Fruit fly (Drosophila melanogaster) whole organism, embryonic: Measurements from ENCODE around the gene CG7739.

Experiments
- ATbp ChIP-seq: fragments of 200-800 bp; sonication (Bioruptor generic); optimal IDR thresholded peaks from 2 replicates; lab custom pipeline; 2017; ENCODE audit warnings: missing biosample characterization, mild to moderate bottlenecking, missing genetic modification characterization, missing genetic modification reagents
- Atf3 ChIP-seq: fragments of 200-800 bp; sonication (Bioruptor generic); optimal IDR thresholded peaks from 3 replicates; lab custom pipeline; 2016; ENCODE audit warnings: missing biosample characterization, missing genetic modification characterization
- Awh ChIP-seq: fragments of 200-800 bp; sonication (Bioruptor generic); IDR thresholded peaks from 2 replicates; pipeline ENCODE4, ENCODE4 v1.3.6; 2022; ENCODE audit warnings: missing biosample characterization, missing genetic modification characterization
- B-H2 ChIP-seq: fragments of 200-800 bp; sonication (Bioruptor generic); optimal IDR thresholded peaks from 2 replicates; lab custom pipeline; 2018; ENCODE audit warnings: missing biosample characterization, mild to moderate bottlenecking, missing genetic modification characterization
- BtbVII ChIP-seq: fragments of 200-800 bp; sonication (Bioruptor generic); optimal IDR thresholded peaks from 3 replicates; lab custom pipeline; 2017; ENCODE audit warnings: missing biosample characterization, mild to moderate bottlenecking, missing genetic modification characterization
- Bteb2 ChIP-seq: fragments of 200-800 bp; sonication (Bioruptor generic); optimal IDR thresholded peaks from 2 replicates; lab custom pipeline; 2016; ENCODE audit warnings: missing biosample characterization, missing genetic modification characterization
- CG11247 ChIP-seq: fragments of 200-800 bp; sonication (Bioruptor generic); IDR thresholded peaks from 2 replicates; pipeline ENCODE4 v1.3.6; 2022; ENCODE audit warnings: missing biosample characterization, missing genetic modification characterization
- CG11456 ChIP-seq: fragments of 200-800 bp; sonication (Bioruptor generic); IDR thresholded peaks from 3 replicates; pipeline ENCODE4 v1.3.6; 2022; ENCODE audit warnings: missing biosample characterization, missing genetic modification characterization
- CG1233 ChIP-seq: fragments of 200-800 bp; sonication (Bioruptor generic); optimal IDR thresholded peaks from 4 replicates; lab custom pipeline; 2018; ENCODE audit warnings: missing biosample characterization, mild to moderate bottlenecking, missing genetic modification characterization
- CG13296 ChIP-seq: fragments of 200-800 bp; sonication (Bioruptor generic); optimal IDR thresholded peaks from 3 replicates; lab custom pipeline; 2018; ENCODE audit warnings: missing biosample characterization, mild to moderate bottlenecking, missing genetic modification characterization
- CG13424 ChIP-seq: fragments of 200-800 bp; sonication (Bioruptor generic); optimal IDR thresholded peaks from 2 replicates; lab custom pipeline; 2019; ENCODE audit warnings: missing biosample characterization, mild to moderate bottlenecking, missing genetic modification characterization, moderate library complexity
- CG13775 ChIP-seq: fragments of 200-800 bp; sonication (Bioruptor generic); optimal IDR thresholded peaks from 3 replicates; lab custom pipeline; 2017; ENCODE audit warnings: missing biosample characterization, mild to moderate bottlenecking, missing genetic modification characterization
- CG15479 ChIP-seq: fragments of 200-800 bp; sonication (Bioruptor generic); optimal IDR thresholded peaks from 3 replicates; lab custom pipeline; 2019; ENCODE audit warnings: missing biosample characterization, mild to moderate bottlenecking, missing genetic modification characterization, moderate library complexity
- CG15601 ChIP-seq: fragments of 200-800 bp; sonication (Bioruptor generic); optimal IDR thresholded peaks from 3 replicates; lab custom pipeline; 2019; ENCODE audit warnings: missing biosample characterization, mild to moderate bottlenecking, missing genetic modification characterization, moderate library complexity
- CG31365 ChIP-seq: fragments of 200-800 bp; sonication (Bioruptor generic); optimal IDR thresholded peaks from 2 replicates; lab custom pipeline; 2018; ENCODE audit warnings: missing biosample characterization, mild to moderate bottlenecking, missing genetic modification characterization
- CG4617 ChIP-seq: fragments of 200-800 bp; sonication (Bioruptor generic); optimal IDR thresholded peaks from 3 replicates; lab custom pipeline; 2016; ENCODE audit warnings: missing biosample characterization, missing genetic modification characterization, borderline replicate concordance
- CG6813 ChIP-seq: fragments of 200-800 bp; sonication (Bioruptor generic); optimal IDR thresholded peaks from 2 replicates; lab custom pipeline; 2017; ENCODE audit warnings: missing biosample characterization, missing genetic modification characterization, mild to moderate bottlenecking, moderate library complexity, missing genetic modification reagents
- CG7357 ChIP-seq: fragments of 200-800 bp; sonication (Bioruptor generic); IDR thresholded peaks from 3 replicates; pipeline ENCODE4 v1.3.6; 2022; ENCODE audit warnings: missing biosample characterization, missing genetic modification characterization
- CG7786 ChIP-seq: fragments of 200-800 bp; sonication (Bioruptor generic); optimal IDR thresholded peaks from 2 replicates; lab custom pipeline; 2016; ENCODE audit warnings: missing biosample characterization, missing genetic modification characterization
- CG7839 ChIP-seq: fragments of 200-800 bp; sonication (Bioruptor generic); optimal IDR thresholded peaks from 3 replicates; lab custom pipeline; 2018; ENCODE audit warnings: missing biosample characterization, mild to moderate bottlenecking, missing genetic modification characterization, moderate library complexity
- CG8765 ChIP-seq: fragments of 200-800 bp; sonication (Bioruptor generic); IDR thresholded peaks from 2 replicates; pipeline ENCODE4 v1.3.6; 2022; ENCODE audit warnings: missing biosample characterization, missing genetic modification characterization
- CTCF ChIP-seq: fragments of 200-800 bp; sonication (Bioruptor generic); optimal IDR thresholded peaks from 2 replicates; lab custom pipeline; 2017; ENCODE audit warnings: missing biosample characterization, mild to moderate bottlenecking, missing genetic modification characterization, moderate library complexity
- MESR4 ChIP-seq: fragments of 200-800 bp; sonication (Bioruptor generic); optimal IDR thresholded peaks from 2 replicates; lab custom pipeline; 2018; ENCODE audit warnings: missing biosample characterization, mild to moderate bottlenecking, missing genetic modification characterization, moderate library complexity
- Opbp ChIP-seq: fragments of 200-800 bp; sonication (Bioruptor generic); IDR thresholded peaks from 3 replicates; pipeline ENCODE4 v1.3.6; 2022; ENCODE audit warnings: missing biosample characterization, missing genetic modification characterization; ENCODE audit not compliant: partially characterized antibody
- Rfx ChIP-seq: fragments of 200-800 bp; sonication (Bioruptor generic); IDR thresholded peaks from 2 replicates; pipeline ENCODE4 v1.3.6; 2022; ENCODE audit warnings: missing biosample characterization, missing genetic modification characterization
- Tbp ChIP-seq: fragments of >200 bp; optimal IDR thresholded peaks from 2 replicates; lab custom pipeline; 2018; ENCODE audit warnings: missing biosample characterization, missing genetic modification characterization
- Trl ChIP-seq, 3 experiments: fragments of >200 bp in 2 of 3; fragments of 200-800 bp in 1 of 3; sonication (Bioruptor generic) in 1 of 3; optimal IDR thresholded peaks; 2 replicates in 1 of 3; 3 replicates in 2 of 3; lab custom pipeline; 2016 to 2017; ENCODE audit warnings: missing biosample characterization in 1 of 3, missing genetic modification characterization in 1 of 3
- Usf ChIP-seq: fragments of 200-800 bp; sonication (Bioruptor generic); optimal IDR thresholded peaks from 2 replicates; lab custom pipeline; 2017; ENCODE audit warnings: missing genotype, missing biosample characterization, missing genetic modification characterization
- Vsx1 ChIP-seq: fragments of 200-800 bp; sonication (Bioruptor generic); optimal IDR thresholded peaks from 2 replicates; lab custom pipeline; 2017; ENCODE audit warnings: missing biosample characterization, mild to moderate bottlenecking, missing genetic modification characterization, missing genetic modification reagents
- YL-1 ChIP-seq: fragments of 200-800 bp; sonication (Bioruptor generic); optimal IDR thresholded peaks from 3 replicates; lab custom pipeline; 2017; ENCODE audit warnings: missing biosample characterization, mild to moderate bottlenecking, missing genetic modification characterization
- ap ChIP-seq: fragments of 200-800 bp; sonication (Bioruptor generic); IDR thresholded peaks from 2 replicates; pipeline ENCODE4 v1.3.6; 2022; ENCODE audit warnings: missing biosample characterization, missing genetic modification characterization
- bbx ChIP-seq: fragments of 200-800 bp; sonication (Bioruptor generic); IDR thresholded peaks from 2 replicates; pipeline ENCODE4 v1.3.6; 2022; ENCODE audit warnings: missing biosample characterization, missing genetic modification characterization; ENCODE audit not compliant: partially characterized antibody
- bowl ChIP-seq: fragments of 200-800 bp; sonication (Bioruptor generic); IDR thresholded peaks from 2 replicates; pipeline ENCODE4 v1.3.6; 2022; ENCODE audit warnings: missing biosample characterization, missing genetic modification characterization
- chn ChIP-seq: fragments of 200-800 bp; sonication (Bioruptor generic); optimal IDR thresholded peaks from 2 replicates; lab custom pipeline; 2016; ENCODE audit warnings: missing biosample characterization, missing genetic modification characterization
- cwo ChIP-seq: fragments of 200-800 bp; sonication (Bioruptor generic); optimal IDR thresholded peaks from 3 replicates; lab custom pipeline; 2017; ENCODE audit warnings: missing biosample characterization, missing genetic modification characterization, mild to moderate bottlenecking, moderate library complexity, missing genetic modification reagents
- dpn ChIP-seq, 2 experiments: fragments of 200-800 bp; sonication (Bioruptor generic); optimal IDR thresholded peaks; 3 replicates each; lab custom pipeline; 2016; ENCODE audit warnings: missing biosample characterization in 2 of 2, missing genetic modification characterization in 2 of 2
- eyg ChIP-seq: fragments of 200-800 bp; sonication (Bioruptor generic); optimal IDR thresholded peaks from 3 replicates; lab custom pipeline; 2016; ENCODE audit warnings: missing biosample characterization, missing genetic modification characterization
- ham ChIP-seq: fragments of 200-800 bp; sonication (Bioruptor generic); IDR thresholded peaks from 2 replicates; pipeline ENCODE4 v1.3.6; 2022; ENCODE audit warnings: missing biosample characterization, missing genetic modification characterization
- knrl ChIP-seq: fragments of 200-800 bp; sonication (Bioruptor generic); IDR thresholded peaks from 3 replicates; pipeline ENCODE4 v1.3.6; 2022; ENCODE audit warnings: missing biosample characterization, missing genetic modification characterization; ENCODE audit not compliant: partially characterized antibody
- lab ChIP-seq: fragments of 200-800 bp; sonication (Bioruptor generic); optimal IDR thresholded peaks from 3 replicates; lab custom pipeline; 2017; ENCODE audit warnings: missing biosample characterization, missing genetic modification characterization, mild to moderate bottlenecking, moderate library complexity, missing genetic modification reagents
- mld ChIP-seq: fragments of 200-800 bp; sonication (Bioruptor generic); IDR thresholded peaks from 3 replicates; pipeline ENCODE4 v1.3.6; 2022; ENCODE audit warnings: missing biosample characterization, missing genetic modification characterization; ENCODE audit not compliant: partially characterized antibody
- scrt ChIP-seq: fragments of 200-800 bp; sonication (Bioruptor generic); optimal IDR thresholded peaks from 2 replicates; lab custom pipeline; 2018; ENCODE audit warnings: missing biosample characterization, mild to moderate bottlenecking, missing genetic modification characterization, moderate library complexity
- sim ChIP-seq: fragments of 200-800 bp; sonication (Bioruptor generic); IDR thresholded peaks from 2 replicates; pipeline ENCODE4 v1.3.6; 2022; ENCODE audit warnings: missing biosample characterization, missing genetic modification characterization
- slou ChIP-seq: fragments of 200-800 bp; sonication (Bioruptor generic); optimal IDR thresholded peaks from 3 replicates; lab custom pipeline; 2016; ENCODE audit warnings: missing biosample characterization, missing genetic modification characterization
- slp2 ChIP-seq: fragments of 200-800 bp; sonication (Bioruptor generic); optimal IDR thresholded peaks from 2 replicates; lab custom pipeline; 2016; ENCODE audit warnings: missing biosample characterization, missing genetic modification characterization
- tll ChIP-seq, 2 experiments: fragments of 200-800 bp in 1 of 2; fragments of >200 bp in 1 of 2; sonication (Bioruptor generic) in 1 of 2; optimal IDR thresholded peaks; 2 replicates each; lab custom pipeline; 2017 to 2019; ENCODE audit warnings: missing biosample characterization in 2 of 2, missing genetic modification characterization in 2 of 2, mild to moderate bottlenecking in 1 of 2, moderate library complexity in 1 of 2
- tna ChIP-seq: fragments of 200-800 bp; sonication (Bioruptor generic); IDR thresholded peaks from 2 replicates; pipeline ENCODE4 v1.3.6; 2022; ENCODE audit warnings: missing biosample characterization, missing genetic modification characterization; ENCODE audit not compliant: partially characterized antibody
- tup ChIP-seq: fragments of 200-800 bp; sonication (Bioruptor generic); optimal IDR thresholded peaks from 2 replicates; lab custom pipeline; 2016; ENCODE audit warnings: missing biosample characterization, mild to moderate bottlenecking, missing genetic modification characterization, moderate library complexity
- wdn ChIP-seq: fragments of 200-800 bp; sonication (Bioruptor generic); IDR thresholded peaks from 2 replicates; pipeline ENCODE4 v1.3.6; 2022; ENCODE audit warnings: missing biosample characterization, missing genetic modification characterization
- zen ChIP-seq: fragments of 200-800 bp; sonication (Bioruptor generic); optimal IDR thresholded peaks from 3 replicates; lab custom pipeline; 2018; ENCODE audit warnings: missing biosample characterization, mild to moderate bottlenecking, missing genetic modification characterization, moderate library complexity

CG7739 gene

dm6 chr3L:15580487-15580886 lies 17.6 kb upstream of the CG7739 start, which contains the start of the genes mrn and CG12301 (continued):
- no peak for TF ChIP-seq CG31365 (tag; lab: Kevin White, UChicago)
- no peak for TF ChIP-seq bowl (GFP tag; lab: Robert Waterston, UW)
- TF ChIP-seq ham (GFP tag; lab: Robert Waterston, UW) = peak; percentile 60; the same call in 1 of the 2 replicates
- TF ChIP-seq slou (GFP tag; lab: Kevin White, UChicago) = peak; percentile 79
- TF ChIP-seq CG7357 (GFP tag; lab: Robert Waterston, UW) = peak; percentile 86
- TF ChIP-seq CG11456 (GFP tag; lab: Robert Waterston, UW) = peak; percentile 91
- TF ChIP-seq bbx = peak; percentile 79
- no peak for TF ChIP-seq CG6813 (GFP tag; lab: Kevin White, UChicago)
- no peak for TF ChIP-seq B-H2 (GFP tag; lab: Kevin White, UChicago)
- TF ChIP-seq Tbp = peak; percentile 14
- no peak for TF ChIP-seq MESR4 (GFP tag; lab: Kevin White, UChicago)
- peak; percentile 89 for TF ChIP-seq CG13775
- TF ChIP-seq Opbp (GFP tag; lab: Robert Waterston, UW) = peak; percentile 81
- TF ChIP-seq CG11247 (GFP tag; lab: Robert Waterston, UW) = peak; percentile 95
- peak; percentile 68 for TF ChIP-seq ap (GFP tag; lab: Robert Waterston, UW)
- peak; percentile 43 for TF ChIP-seq zen (tag; lab: Kevin White, UChicago)
- peak; percentile 23 for TF ChIP-seq Usf (GFP tag; lab: Kevin White, UChicago)
- peak; percentile 84 for TF ChIP-seq tna
- peak; percentile 71 to 82 for TF ChIP-seq dpn (GFP tag; optimal IDR thresholded peaks at IDR 0.05; lab: Kevin White, UChicago)
- TF ChIP-seq scrt (GFP tag; lab: Kevin White, UChicago) = no peak
- TF ChIP-seq ATbp (GFP tag; lab: Kevin White, UChicago) = no peak
- TF ChIP-seq sim (GFP tag; lab: Robert Waterston, UW) = peak; percentile 46; the same call in 1 of the 2 replicates
- TF ChIP-seq CG1233 (GFP tag; lab: Kevin White, UChicago) = no peak
- peak; percentile 63; the same call in 1 of the 3 replicates for TF ChIP-seq mld (GFP tag; lab: Robert Waterston, UW)
- TF ChIP-seq cwo = peak; percentile 95
- TF ChIP-seq CG13296 (GFP tag; lab: Kevin White, UChicago) = no peak
- no peak for TF ChIP-seq CTCF
- peak; percentile 55 for TF ChIP-seq Bteb2 (GFP tag; lab: Kevin White, UChicago)
- 0 out of 2 replicates have a peak, but pooled peaks have one; percentile 45 for TF ChIP-seq Awh (GFP tag; lab: Robert Waterston, UW)
- peak; percentile 97 for TF ChIP-seq Rfx (GFP tag; lab: Robert Waterston, UW)
- peak; percentile 20 for TF ChIP-seq slp2
- peak; percentile 62 for TF ChIP-seq chn (GFP tag; lab: Kevin White, UChicago)
- peak; percentile 72 for TF ChIP-seq CG13424
- TF ChIP-seq CG4617 (GFP tag; lab: Kevin White, UChicago) = peak; percentile 15
- peak; percentile 18 for TF ChIP-seq Atf3 (GFP tag; lab: Kevin White, UChicago)
- TF ChIP-seq lab = no peak
- no peak for TF ChIP-seq CG15479 (GFP tag; lab: Kevin White, UChicago)
- no peak for TF ChIP-seq Trl (optimal IDR thresholded peaks at IDR 0.05; lab: Kevin White, UChicago)
- peak; percentile 46 for TF ChIP-seq Trl (GFP tag; optimal IDR thresholded peaks at IDR 0.05; lab: Kevin White, UChicago)
- no peak for TF ChIP-seq Vsx1
- TF ChIP-seq CG7839 = no peak
- peak; percentile 95 for TF ChIP-seq knrl (GFP tag; lab: Robert Waterston, UW)
- TF ChIP-seq CG7786 = peak; percentile 44
- peak; percentile 68 for TF ChIP-seq wdn
- TF ChIP-seq YL-1 (GFP tag; lab: Kevin White, UChicago) = peak; percentile 69
- TF ChIP-seq tup (GFP tag; lab: Kevin White, UChicago) = peak; percentile 49
- no peak for TF ChIP-seq tll (GFP tag; optimal IDR thresholded peaks at IDR 0.05; lab: Kevin White, UChicago)
- no peak for TF ChIP-seq CG15601 (tag; lab: Kevin White, UChicago)
- no peak for TF ChIP-seq BtbVII
- peak; percentile 23 for TF ChIP-seq eyg (GFP tag; lab: Kevin White, UChicago)
- peak; percentile 95 for TF ChIP-seq CG8765
